Fruit fly (Drosophila melanogaster): ENCODE data around the gene para.

para gene

dm6 chrX:16421899-16422412 is 110.9 kb downstream of the para start, which contains the start of gene AnxB11 (continued):
- TF ChIP-seq wor (GFP tag; IDR thresholded peaks at IDR 0.05) (no peak), shn (GFP tag; optimal IDR thresholded peaks at IDR 0.05) (no peak), caup (GFP tag; optimal IDR thresholded peaks at IDR 0.05; ENCODE audit: severe bottlenecking) (no peak), Oaz (GFP tag; IDR thresholded peaks at IDR 0.05) (no peak), CG8765 (GFP tag; IDR thresholded peaks at IDR 0.05) (no peak), CG12219 (GFP tag; optimal IDR thresholded peaks at IDR 0.05) (no peak), CG32772 (GFP tag; IDR thresholded peaks at IDR 0.05) (no peak), CG10543 (GFP tag; optimal IDR thresholded peaks at IDR 0.05) (no peak), CG33213 (GFP tag; optimal IDR thresholded peaks at IDR 0.05) (no peak), pb (GFP tag; optimal IDR thresholded peaks at IDR 0.05) (no peak), CG18011 (GFP tag; optimal IDR thresholded peaks at IDR 0.05) (no peak), CG1832 (GFP tag; optimal IDR thresholded peaks at IDR 0.05) (no peak), CG7372 (GFP tag; IDR thresholded peaks at IDR 0.05) (no peak), Hr51 (GFP tag; optimal IDR thresholded peaks at IDR 0.05) (no peak), nau (GFP tag; optimal IDR thresholded peaks at IDR 0.05) (no peak), trh (GFP tag; optimal IDR thresholded peaks at IDR 0.05) (no peak), sd (tag; optimal IDR thresholded peaks at IDR 0.05) (peak; percentile 3), CG2202 (tag; optimal IDR thresholded peaks at IDR 0.05) (no peak), bbx (GFP tag; IDR thresholded peaks at IDR 0.05; ENCODE audit: partially characterized antibody) (peak; percentile 72), CG17802 (tag; optimal IDR thresholded peaks at IDR 0.05) (no peak), HHEX (GFP tag; optimal IDR thresholded peaks at IDR 0.05) (no peak), D19A (tag; optimal IDR thresholded peaks at IDR 0.05) (no peak)

dm6 chrX:16420878-16421277 is 112.0 kb downstream of the para start:
- TF ChIP-seq CG8924 (tag; optimal IDR thresholded peaks at IDR 0.05) (no peak), CG4424 (GFP tag; optimal IDR thresholded peaks at IDR 0.05) (no peak), CG8281 (tag; optimal IDR thresholded peaks at IDR 0.05) (no peak), org-1 (GFP tag; optimal IDR thresholded peaks at IDR 0.05) (no peak), emc (GFP tag; optimal IDR thresholded peaks at IDR 0.05) (no peak), stwl (tag; optimal IDR thresholded peaks at IDR 0.05) (no peak), CG10462 (GFP tag; optimal IDR thresholded peaks at IDR 0.05) (no peak), gro (GFP tag; optimal IDR thresholded peaks at IDR 0.05) (no peak), oc (tag; optimal IDR thresholded peaks at IDR 0.05) (no peak), CG17829 (tag; optimal IDR thresholded peaks at IDR 0.05) (no peak)

dm6 chrX:16420048-16420447 is 112.8 kb downstream of the para start:
- TF ChIP-seq shn (GFP tag; optimal IDR thresholded peaks at IDR 0.05) (no peak), Xrp1 (GFP tag; IDR thresholded peaks at IDR 0.05) (no peak), Lhr (GFP tag; optimal IDR thresholded peaks at IDR 0.05) (no peak), CG2712 (tag; optimal IDR thresholded peaks at IDR 0.05) (no peak), Fer1 (GFP tag; optimal IDR thresholded peaks at IDR 0.05) (peak; percentile 50), fru (optimal IDR thresholded peaks at IDR 0.05) (no peak), CG33557 (GFP tag; optimal IDR thresholded peaks at IDR 0.05) (no peak), CG17829 (tag; optimal IDR thresholded peaks at IDR 0.05) (no peak), CG6765 (GFP tag; optimal IDR thresholded peaks at IDR 0.05) (peak; percentile 11), CG17912 (GFP tag; optimal IDR thresholded peaks at IDR 0.05) (no peak), CG1233 (GFP tag; optimal IDR thresholded peaks at IDR 0.05) (no peak), CG12071 (GFP tag; optimal IDR thresholded peaks at IDR 0.05) (peak; percentile 51), CG9609 (GFP tag; optimal IDR thresholded peaks at IDR 0.05) (no peak), bsh (GFP tag; optimal IDR thresholded peaks at IDR 0.05) (no peak), CG31441 (GFP tag; IDR thresholded peaks at IDR 0.05) (no peak), stc (GFP tag; IDR thresholded peaks at IDR 0.05) (no peak), H15 (GFP tag; IDR thresholded peaks at IDR 0.05) (no peak), Xbp1 (GFP tag; optimal IDR thresholded peaks at IDR 0.05) (no peak), Hmr (GFP tag; optimal IDR thresholded peaks at IDR 0.05) (peak; percentile 43), ac (GFP tag; optimal IDR thresholded peaks at IDR 0.05) (no peak)

Data from whole organism, embryonic.